Worm (Caenorhabditis elegans) whole organism, L4 larva: ENCODE data around the gene mboa-4.

ENCODE experiments used
- aly-2 ChIP-seq: sonication (generic microtip); optimal IDR thresholded peaks from 2 replicates; lab custom pipeline; 2018; ENCODE audit warnings: missing biosample characterization, missing genetic modification characterization
- dve-1 ChIP-seq: sonication (generic microtip); optimal IDR thresholded peaks from 2 replicates; lab custom pipeline; 2017; ENCODE audit warnings: antibody characterized with exemption, mild to moderate bottlenecking, missing genetic modification characterization, missing compliant biosample characterization; ENCODE audit not compliant: insufficient read depth
- fos-1 ChIP-seq: fragments of 150-350 bp; optimal IDR thresholded peaks from 2 replicates; lab custom pipeline; 2014; ENCODE audit warnings: missing biosample characterization, missing genetic modification characterization
- jun-1 ChIP-seq: fragments of 150-350 bp; optimal IDR thresholded peaks from 2 replicates; lab custom pipeline; 2014; ENCODE audit warnings: missing biosample characterization, missing genetic modification reagents, missing genetic modification characterization
- lin-13 ChIP-seq: fragments of 150-350 bp; optimal IDR thresholded peaks from 2 replicates; lab custom pipeline; 2014; ENCODE audit warnings: missing biosample characterization, missing genetic modification reagents, missing genetic modification characterization
- mdl-1 ChIP-seq, 2 experiments: fragments of 150-350 bp in 1 of 2; sonication (generic microtip) in 1 of 2; optimal IDR thresholded peaks; 2 replicates each; lab custom pipeline; 2014 to 2017; ENCODE audit warnings: missing biosample characterization in 2 of 2, missing genetic modification characterization in 2 of 2
- mxl-3 ChIP-seq: fragments of 200-800 bp; sonication (Bioruptor generic); optimal IDR thresholded peaks from 2 replicates; lab custom pipeline; 2018; ENCODE audit warnings: mild to moderate bottlenecking, missing genetic modification characterization, missing compliant biosample characterization
- rbr-2 ChIP-seq: sonication (generic microtip); optimal IDR thresholded peaks from 2 replicates; lab custom pipeline; 2016; ENCODE audit warnings: missing genotype, missing genetic modification characterization, missing compliant biosample characterization
- unc-62 ChIP-seq, 3 experiments: fragments of 150-350 bp in 1 of 3; sonication (generic microtip); optimal IDR thresholded peaks in 2 of 3; peaks in 1 of 3; 1 replicate in 1 of 3; 2 replicates in 2 of 3; lab custom pipeline; 2014 to 2017; ENCODE audit warnings: missing biosample characterization in 3 of 3, missing genetic modification characterization in 3 of 3, missing genetic modification reagents in 3 of 3, missing genotype in 1 of 3

ce11 chrIV:11159886-11160285 lies at the start of gene mboa-4:
- no peak for TF ChIP-seq jun-1 (tag; lab: Kevin White, UChicago)
- no peak for TF ChIP-seq aly-2 (tag; lab: Kevin White, UChicago)
- TF ChIP-seq dve-1 (tag; lab: Kevin White, UChicago) = no peak
- TF ChIP-seq unc-62 (GFP tag; optimal IDR thresholded peaks at IDR 0.05 in 1 of 2; lab: Kevin White, UChicago) = no peak
- no peak for TF ChIP-seq unc-62 (tag; optimal IDR thresholded peaks at IDR 0.05; lab: Kevin White, UChicago)
- no peak for TF ChIP-seq mdl-1 (tag; optimal IDR thresholded peaks at IDR 0.05; lab: Kevin White, UChicago)
- TF ChIP-seq lin-13 (GFP tag; lab: Kevin White, UChicago) = no peak
- no peak for TF ChIP-seq mxl-3 (GFP tag; lab: Kevin White, UChicago)
- TF ChIP-seq fos-1 (tag; lab: Kevin White, UChicago) = no peak
- no peak for TF ChIP-seq rbr-2
